Fruit fly (Drosophila melanogaster) whole organism, embryonic: Measurements from ENCODE around the gene RNF220.

Experiments
- Adf1 ChIP-seq: fragments of 200-800 bp; sonication (Bioruptor generic); IDR thresholded peaks from 2 replicates; pipeline ENCODE4 v1.3.6; 2022; ENCODE audit warnings: missing biosample characterization, missing genetic modification characterization
- CG1024 ChIP-seq: fragments of 200-800 bp; sonication (Bioruptor generic); IDR thresholded peaks from 2 replicates; pipeline ENCODE4 v1.3.6; 2022; ENCODE audit warnings: missing biosample characterization, missing genetic modification characterization
- CG10274 ChIP-seq: fragments of 200-800 bp; sonication (Bioruptor generic); optimal IDR thresholded peaks from 3 replicates; lab custom pipeline; 2017; ENCODE audit warnings: missing biosample characterization, mild to moderate bottlenecking, missing genetic modification characterization
- CG10462 ChIP-seq: fragments of 200-800 bp; sonication (Bioruptor generic); optimal IDR thresholded peaks from 2 replicates; lab custom pipeline; 2016; ENCODE audit warnings: missing biosample characterization, missing genetic modification characterization
- CG11560 ChIP-seq: fragments of 200-800 bp; sonication (Bioruptor generic); IDR thresholded peaks from 3 replicates; pipeline ENCODE4 v1.3.6; 2022; ENCODE audit warnings: missing biosample characterization, missing genetic modification characterization
- CG12659 ChIP-seq: fragments of 200-800 bp; sonication (Bioruptor generic); optimal IDR thresholded peaks from 3 replicates; lab custom pipeline; 2017; ENCODE audit warnings: mild to moderate bottlenecking, missing biosample characterization, missing genetic modification reagents, missing genetic modification characterization
- CG13296 ChIP-seq: fragments of 200-800 bp; sonication (Bioruptor generic); optimal IDR thresholded peaks from 3 replicates; lab custom pipeline; 2018; ENCODE audit warnings: missing biosample characterization, mild to moderate bottlenecking, missing genetic modification characterization
- CG15073 ChIP-seq: fragments of 200-800 bp; sonication (Bioruptor generic); optimal IDR thresholded peaks from 2 replicates; lab custom pipeline; 2016; ENCODE audit warnings: missing biosample characterization, missing genetic modification characterization
- CG16779 ChIP-seq: fragments of 200-800 bp; sonication (Bioruptor generic); IDR thresholded peaks from 2 replicates; pipeline ENCODE4 v1.3.6; 2022; ENCODE audit warnings: missing biosample characterization, missing genetic modification characterization
- CG16863 ChIP-seq: fragments of 200-800 bp; sonication (Bioruptor generic); optimal IDR thresholded peaks from 3 replicates; lab custom pipeline; 2016; ENCODE audit warnings: missing biosample characterization, missing genetic modification characterization
- CG17361 ChIP-seq: fragments of 200-800 bp; sonication (Bioruptor generic); IDR thresholded peaks from 3 replicates; pipeline ENCODE4 v1.3.6; 2022; ENCODE audit warnings: missing biosample characterization, missing genetic modification characterization
- CG17385 ChIP-seq: fragments of 200-800 bp; sonication (Bioruptor generic); optimal IDR thresholded peaks from 3 replicates; lab custom pipeline; 2018; ENCODE audit warnings: missing biosample characterization, mild to moderate bottlenecking, missing genetic modification characterization
- CG2202 ChIP-seq: fragments of 200-800 bp; sonication (Bioruptor generic); optimal IDR thresholded peaks from 2 replicates; lab custom pipeline; 2018; ENCODE audit warnings: missing biosample characterization, mild to moderate bottlenecking, missing genetic modification characterization
- CG3726 ChIP-seq: fragments of 200-800 bp; sonication (Bioruptor generic); IDR thresholded peaks from 3 replicates; pipeline ENCODE4, ENCODE4 v1.3.6; 2022; ENCODE audit warnings: missing biosample characterization, missing genetic modification characterization
- CG4820 ChIP-seq: fragments of 200-800 bp; sonication (Bioruptor generic); optimal IDR thresholded peaks from 3 replicates; lab custom pipeline; 2016; ENCODE audit warnings: missing biosample characterization, missing genetic modification characterization
- CG6813 ChIP-seq: fragments of 200-800 bp; sonication (Bioruptor generic); optimal IDR thresholded peaks from 2 replicates; lab custom pipeline; 2017; ENCODE audit warnings: missing biosample characterization, missing genetic modification characterization, mild to moderate bottlenecking, moderate library complexity, missing genetic modification reagents
- CG7786 ChIP-seq: fragments of 200-800 bp; sonication (Bioruptor generic); optimal IDR thresholded peaks from 2 replicates; lab custom pipeline; 2016; ENCODE audit warnings: missing biosample characterization, missing genetic modification characterization
- CG7963 ChIP-seq: fragments of 200-800 bp; sonication (Bioruptor generic); IDR thresholded peaks from 3 replicates; pipeline ENCODE4 v1.3.6; 2022; ENCODE audit warnings: missing biosample characterization, missing genetic modification characterization; ENCODE audit not compliant: partially characterized antibody
- CG8290 ChIP-seq, 3 experiments: fragments of 200-800 bp; sonication (Bioruptor generic); optimal IDR thresholded peaks; 2 replicates each; lab custom pipeline; 2016 to 2019; ENCODE audit warnings: missing biosample characterization in 3 of 3, missing genetic modification characterization in 3 of 3, mild to moderate bottlenecking in 2 of 3, moderate library complexity in 1 of 3
- CG9876 ChIP-seq: fragments of 200-800 bp; sonication (Bioruptor generic); optimal IDR thresholded peaks from 2 replicates; lab custom pipeline; 2016; ENCODE audit warnings: missing biosample characterization, missing genetic modification characterization
- CTCF ChIP-seq: fragments of 200-800 bp; sonication (Bioruptor generic); optimal IDR thresholded peaks from 2 replicates; lab custom pipeline; 2017; ENCODE audit warnings: missing biosample characterization, mild to moderate bottlenecking, missing genetic modification characterization, moderate library complexity
- Chrac-16 ChIP-seq: fragments of 200-800 bp; sonication (Bioruptor generic); optimal IDR thresholded peaks from 3 replicates; lab custom pipeline; 2016; ENCODE audit warnings: missing biosample characterization, missing genetic modification characterization
- Deaf1 ChIP-seq: fragments of 200-800 bp; optimal IDR thresholded peaks from 3 replicates; lab custom pipeline; 2019; ENCODE audit warnings: missing biosample characterization, mild to moderate bottlenecking, missing genetic modification characterization, moderate library complexity
- Dp ChIP-seq: fragments of 200-800 bp; sonication (Bioruptor generic); optimal IDR thresholded peaks from 2 replicates; lab custom pipeline; 2018; ENCODE audit warnings: missing biosample characterization, mild to moderate bottlenecking, missing genetic modification characterization, moderate library complexity
- HLHmδ ChIP-seq: fragments of 200-800 bp; sonication (Bioruptor generic); optimal IDR thresholded peaks from 2 replicates; lab custom pipeline; 2018; ENCODE audit warnings: missing biosample characterization, mild to moderate bottlenecking, missing genetic modification characterization, moderate library complexity
- Hey ChIP-seq: fragments of 200-800 bp; sonication (Bioruptor generic); optimal IDR thresholded peaks from 3 replicates; lab custom pipeline; 2018; ENCODE audit warnings: missing biosample characterization, mild to moderate bottlenecking, missing genetic modification characterization
- Hr39 ChIP-seq: fragments of >200 bp; optimal IDR thresholded peaks from 2 replicates; lab custom pipeline; 2017
- Lpt ChIP-seq: fragments of >200 bp; optimal IDR thresholded peaks from 2 replicates; lab custom pipeline; 2018; ENCODE audit warnings: missing biosample characterization, missing genetic modification characterization
- Nf-YB ChIP-seq: fragments of 200-800 bp; sonication (Bioruptor generic); optimal IDR thresholded peaks from 3 replicates; lab custom pipeline; 2019; ENCODE audit warnings: missing biosample characterization, mild to moderate bottlenecking, missing genetic modification characterization, moderate library complexity
- Nf-YC ChIP-seq: fragments of 200-800 bp; optimal IDR thresholded peaks from 3 replicates; lab custom pipeline; 2019; ENCODE audit warnings: missing biosample characterization, mild to moderate bottlenecking, missing genetic modification characterization, moderate library complexity
- Opbp ChIP-seq: fragments of 200-800 bp; sonication (Bioruptor generic); IDR thresholded peaks from 3 replicates; pipeline ENCODE4 v1.3.6; 2022; ENCODE audit warnings: missing biosample characterization, missing genetic modification characterization; ENCODE audit not compliant: partially characterized antibody
- Sin3A ChIP-seq: fragments of >200 bp; optimal IDR thresholded peaks from 2 replicates; lab custom pipeline; 2018
- Sry-β ChIP-seq: fragments of 200-800 bp; sonication (Bioruptor generic); optimal IDR thresholded peaks from 2 replicates; lab custom pipeline; 2018; ENCODE audit warnings: missing biosample characterization, mild to moderate bottlenecking, missing genetic modification characterization, moderate library complexity
- amos ChIP-seq: fragments of 200-800 bp; sonication (Bioruptor generic); IDR thresholded peaks from 2 replicates; pipeline ENCODE4 v1.3.6; 2022; ENCODE audit warnings: missing biosample characterization, missing genetic modification characterization; ENCODE audit not compliant: partially characterized antibody
- bbx ChIP-seq: fragments of 200-800 bp; sonication (Bioruptor generic); IDR thresholded peaks from 2 replicates; pipeline ENCODE4 v1.3.6; 2022; ENCODE audit warnings: missing biosample characterization, missing genetic modification characterization; ENCODE audit not compliant: partially characterized antibody
- cato ChIP-seq: fragments of 200-800 bp; sonication (Bioruptor generic); optimal IDR thresholded peaks from 2 replicates; lab custom pipeline; 2016; ENCODE audit warnings: missing biosample characterization, missing genetic modification characterization, borderline replicate concordance
- danr ChIP-seq: fragments of 200-800 bp; sonication (Bioruptor generic); IDR thresholded peaks from 2 replicates; pipeline ENCODE4 v1.3.6; 2022; ENCODE audit warnings: missing biosample characterization, missing genetic modification characterization
- dimm ChIP-seq: fragments of 200-800 bp; sonication (Bioruptor generic); IDR thresholded peaks from 2 replicates; pipeline ENCODE4 v1.3.6; 2022; ENCODE audit warnings: missing biosample characterization, missing genetic modification characterization
- disco-r ChIP-seq: fragments of 200-800 bp; sonication (Bioruptor generic); optimal IDR thresholded peaks from 2 replicates; lab custom pipeline; 2016; ENCODE audit warnings: missing biosample characterization, missing genetic modification characterization
- hkb ChIP-seq, 2 experiments: fragments of 200-800 bp in 1 of 2; fragments of >200 bp in 1 of 2; sonication (Bioruptor generic) in 1 of 2; IDR thresholded peaks in 1 of 2; optimal IDR thresholded peaks in 1 of 2; 2 replicates each; pipeline versions ENCODE4 v1.3.6 to Lab custom; 2017 to 2022; ENCODE audit warnings: missing biosample characterization in 1 of 2, missing genetic modification characterization in 1 of 2
- jing ChIP-seq: fragments of 200-800 bp; sonication (Bioruptor generic); optimal IDR thresholded peaks from 2 replicates; lab custom pipeline; 2018; ENCODE audit warnings: missing biosample characterization, mild to moderate bottlenecking, missing genetic modification characterization
- lbe ChIP-seq: fragments of 200-800 bp; sonication (Bioruptor generic); optimal IDR thresholded peaks from 2 replicates; lab custom pipeline; 2016; ENCODE audit warnings: missing biosample characterization, mild to moderate bottlenecking, missing genetic modification characterization
- mld ChIP-seq: fragments of 200-800 bp; sonication (Bioruptor generic); IDR thresholded peaks from 3 replicates; pipeline ENCODE4 v1.3.6; 2022; ENCODE audit warnings: missing biosample characterization, missing genetic modification characterization; ENCODE audit not compliant: partially characterized antibody
- nau ChIP-seq: fragments of 200-800 bp; sonication (Bioruptor generic); optimal IDR thresholded peaks from 3 replicates; lab custom pipeline; 2017; ENCODE audit warnings: missing biosample characterization, mild to moderate bottlenecking, missing genetic modification characterization, missing genetic modification reagents
- nom ChIP-seq: fragments of 200-800 bp; sonication (Bioruptor generic); optimal IDR thresholded peaks from 2 replicates; lab custom pipeline; 2017; ENCODE audit warnings: missing biosample characterization, missing genetic modification characterization, mild to moderate bottlenecking, moderate library complexity, missing genetic modification reagents
- p53 ChIP-seq: fragments of 200-800 bp; sonication (Bioruptor generic); optimal IDR thresholded peaks from 2 replicates; lab custom pipeline; 2016; ENCODE audit warnings: missing biosample characterization, missing genetic modification characterization
- pb ChIP-seq: fragments of 200-800 bp; sonication (Bioruptor generic); optimal IDR thresholded peaks from 3 replicates; lab custom pipeline; 2016; ENCODE audit warnings: missing biosample characterization, missing genetic modification characterization
- ranshi ChIP-seq: fragments of 200-800 bp; sonication (Bioruptor generic); IDR thresholded peaks from 2 replicates; pipeline ENCODE4 v1.3.6; 2022; ENCODE audit warnings: missing biosample characterization, missing genetic modification characterization
- trh ChIP-seq: fragments of 200-800 bp; sonication (Bioruptor generic); optimal IDR thresholded peaks from 2 replicates; lab custom pipeline; 2016; ENCODE audit warnings: missing biosample characterization, missing genetic modification characterization
- vvl ChIP-seq: fragments of 200-800 bp; sonication (Bioruptor generic); IDR thresholded peaks from 2 replicates; pipeline ENCODE4 v1.3.6; 2022; ENCODE audit warnings: missing biosample characterization, missing genetic modification characterization
- wek ChIP-seq: fragments of 200-800 bp; sonication (Bioruptor generic); optimal IDR thresholded peaks from 3 replicates; lab custom pipeline; 2018; ENCODE audit warnings: missing biosample characterization, mild to moderate bottlenecking, missing genetic modification characterization, moderate library complexity

The RNF220 gene

dm6 chr3R:22720808-22721306 lies 5.4 kb downstream of the RNF220 start, which contains the start of gene wge (continued):
- TF ChIP-seq hkb (optimal IDR thresholded peaks at IDR 0.05; lab: Kevin White, UChicago) (no peak), hkb (GFP tag; IDR thresholded peaks at IDR 0.05; lab: Robert Waterston, UW) (no peak), CG17385 (peak; percentile 56), trh (GFP tag; lab: Kevin White, UChicago) (no peak), CG4820 (GFP tag; lab: Kevin White, UChicago) (no peak), Hr39 (lab: Kevin White, UChicago) (no peak), CG1024 (GFP tag; lab: Robert Waterston, UW) (no peak), Chrac-16 (GFP tag; lab: Kevin White, UChicago) (no peak), CG7786 (no peak), CG17361 (GFP tag; lab: Robert Waterston, UW) (no peak), CG8290 (GFP tag; optimal IDR thresholded peaks at IDR 0.05; lab: Kevin White, UChicago) (no peak), CG8290 (tag; optimal IDR thresholded peaks at IDR 0.05; lab: Kevin White, UChicago) (no peak), mld (GFP tag; lab: Robert Waterston, UW) (peak; percentile 55; the same call in 1 of the 3 replicates), danr (GFP tag; lab: Robert Waterston, UW) (no peak), Nf-YC (tag; lab: Kevin White, UChicago) (no peak), Sry-β (no peak), cato (GFP tag; lab: Kevin White, UChicago) (no peak), pb (GFP tag; lab: Kevin White, UChicago) (no peak), CG13296 (GFP tag; lab: Kevin White, UChicago) (no peak), wek (no peak), Hey (tag; lab: Kevin White, UChicago) (no peak), Opbp (GFP tag; lab: Robert Waterston, UW) (peak; percentile 58; the same call in 1 of the 3 replicates), jing (GFP tag; lab: Kevin White, UChicago) (no peak), CG16779 (GFP tag; lab: Robert Waterston, UW) (no peak), CG10274 (GFP tag; lab: Kevin White, UChicago) (no peak), Dp (GFP tag; lab: Kevin White, UChicago) (peak; percentile 94), p53 (GFP tag; lab: Kevin White, UChicago) (no peak), CG3726 (GFP tag; lab: Robert Waterston, UW) (no peak), CG12659 (GFP tag; lab: Kevin White, UChicago) (peak; percentile 30), Deaf1 (tag; lab: Kevin White, UChicago) (no peak), bbx (GFP tag; lab: Robert Waterston, UW) (peak; percentile 74), Adf1 (GFP tag; lab: Robert Waterston, UW) (no peak), Sin3A (peak; percentile 20), CG16863 (GFP tag; lab: Kevin White, UChicago) (no peak), CG2202 (tag; lab: Kevin White, UChicago) (no peak), CG9876 (GFP tag; lab: Kevin White, UChicago) (no peak), CG7963 (GFP tag; lab: Robert Waterston, UW) (peak; percentile 55; the same call in 1 of the 3 replicates), Lpt (GFP tag; lab: Kevin White, UChicago) (no peak), CG15073 (no peak), amos (peak; percentile 65), vvl (GFP tag; lab: Robert Waterston, UW) (no peak), disco-r (GFP tag; lab: Kevin White, UChicago) (no peak), CG6813 (GFP tag; lab: Kevin White, UChicago) (no peak), nau (no peak), ranshi (no peak), CG10462 (GFP tag; lab: Kevin White, UChicago) (no peak), lbe (peak; percentile 39), HLHmδ (GFP tag; lab: Kevin White, UChicago) (no peak), nom (GFP tag; lab: Kevin White, UChicago) (peak; percentile 95), CTCF (GFP tag; lab: Kevin White, UChicago) (peak; percentile 55), CG11560 (peak; percentile 96), dimm (no peak), Nf-YB (no peak)
